Fruit fly (Drosophila melanogaster): ENCODE data around the gene CG5498.

CG5498 gene

dm6 chr3L:20361389-20361788 is 22.5 kb downstream of the CG5498 start, which contains the start of gene Prim2:
Gene Prim2 (minus strand): TSS chr3L:20361585.
- TF ChIP-seq CG16779 (tag; optimal IDR thresholded peaks at IDR 0.05) (no peak), Sox15 (GFP tag; optimal IDR thresholded peaks at IDR 0.05) (no peak), CG6163 (GFP tag; IDR thresholded peaks at IDR 0.05) (no peak), CG34406 (GFP tag; optimal IDR thresholded peaks at IDR 0.05) (no peak), Blimp-1 (GFP tag; optimal IDR thresholded peaks at IDR 0.05) (no peak), Gug (GFP tag; IDR thresholded peaks at IDR 0.05) (no peak), Hr38 (GFP tag; optimal IDR thresholded peaks at IDR 0.05) (no peak), Hr39 (GFP tag; optimal IDR thresholded peaks at IDR 0.05) (no peak), CG9139 (GFP tag; optimal IDR thresholded peaks at IDR 0.05) (no peak)

dm6 chr3L:20358212-20358611 is 25.7 kb downstream of the CG5498 start, which contains the start of gene CG5665:
Gene CG5665 (plus strand): TSS chr3L:20358512.
- TF ChIP-seq OdsH (GFP tag; optimal IDR thresholded peaks at IDR 0.05) (no peak), fd85E (GFP tag; optimal IDR thresholded peaks at IDR 0.05) (no peak), salr (GFP tag; optimal IDR thresholded peaks at IDR 0.05) (no peak), CG32006 (GFP tag; optimal IDR thresholded peaks at IDR 0.05) (no peak), CG31627 (GFP tag; optimal IDR thresholded peaks at IDR 0.05) (no peak), Eip93F (GFP tag; optimal IDR thresholded peaks at IDR 0.05) (no peak), Ets21C (GFP tag; optimal IDR thresholded peaks at IDR 0.05) (no peak), cyc (GFP tag; optimal IDR thresholded peaks at IDR 0.05) (no peak), Hr39 (GFP tag; optimal IDR thresholded peaks at IDR 0.05) (no peak), CG11762 (GFP tag; optimal IDR thresholded peaks at IDR 0.05; ENCODE audit: insufficient read depth) (no peak), CG6163 (GFP tag; IDR thresholded peaks at IDR 0.05) (no peak), Hr4 (GFP tag; optimal IDR thresholded peaks at IDR 0.05) (no peak), CG8632 (GFP tag; optimal IDR thresholded peaks at IDR 0.05) (no peak), fkh (GFP tag; optimal IDR thresholded peaks at IDR 0.05) (no peak), Met (GFP tag; optimal IDR thresholded peaks at IDR 0.05) (no peak), net (GFP tag; optimal IDR thresholded peaks at IDR 0.05) (no peak), dac (GFP tag; optimal IDR thresholded peaks at IDR 0.05) (no peak), lz (GFP tag; optimal IDR thresholded peaks at IDR 0.05) (no peak), fd59A (GFP tag; optimal IDR thresholded peaks at IDR 0.05) (no peak)

dm6 chr3L:20356613-20357012 is 27.3 kb downstream of the CG5498 start, which contains the start of gene kin17:
Gene kin17 (plus strand): TSS chr3L:20356807.
- no peak for TF ChIP-seq CG8119 (GFP tag; IDR thresholded peaks at IDR 0.05)
- no peak for TF ChIP-seq Blimp-1 (GFP tag; optimal IDR thresholded peaks at IDR 0.05)
- TF ChIP-seq Hr39 (GFP tag; optimal IDR thresholded peaks at IDR 0.05): no peak
- TF ChIP-seq CG34406 (GFP tag; optimal IDR thresholded peaks at IDR 0.05): no peak
- TF ChIP-seq CG11294 (GFP tag; IDR thresholded peaks at IDR 0.05): no peak
- no peak for TF ChIP-seq CG10669 (GFP tag; optimal IDR thresholded peaks at IDR 0.05)
- no peak for TF ChIP-seq CG6808 (GFP tag; optimal IDR thresholded peaks at IDR 0.05)
- no peak for TF ChIP-seq CG7368 (GFP tag; optimal IDR thresholded peaks at IDR 0.05)
- TF ChIP-seq achi (GFP tag; optimal IDR thresholded peaks at IDR 0.05): no peak
- no peak for TF ChIP-seq pdm3 (GFP tag; optimal IDR thresholded peaks at IDR 0.05)
- TF ChIP-seq CG4318 (GFP tag; optimal IDR thresholded peaks at IDR 0.05): no peak
- no peak for TF ChIP-seq Ets21C (GFP tag; optimal IDR thresholded peaks at IDR 0.05)
- TF ChIP-seq salr (GFP tag; optimal IDR thresholded peaks at IDR 0.05): no peak
- TF ChIP-seq CG31627 (GFP tag; optimal IDR thresholded peaks at IDR 0.05): no peak
- TF ChIP-seq Hr4 (GFP tag; optimal IDR thresholded peaks at IDR 0.05): no peak
- TF ChIP-seq acj6 (GFP tag; optimal IDR thresholded peaks at IDR 0.05): no peak
- no peak for TF ChIP-seq dsx (GFP tag; optimal IDR thresholded peaks at IDR 0.05; ENCODE audit: poor library complexity, severe bottlenecking)
- TF ChIP-seq Gug (GFP tag; IDR thresholded peaks at IDR 0.05): no peak

DNA sequence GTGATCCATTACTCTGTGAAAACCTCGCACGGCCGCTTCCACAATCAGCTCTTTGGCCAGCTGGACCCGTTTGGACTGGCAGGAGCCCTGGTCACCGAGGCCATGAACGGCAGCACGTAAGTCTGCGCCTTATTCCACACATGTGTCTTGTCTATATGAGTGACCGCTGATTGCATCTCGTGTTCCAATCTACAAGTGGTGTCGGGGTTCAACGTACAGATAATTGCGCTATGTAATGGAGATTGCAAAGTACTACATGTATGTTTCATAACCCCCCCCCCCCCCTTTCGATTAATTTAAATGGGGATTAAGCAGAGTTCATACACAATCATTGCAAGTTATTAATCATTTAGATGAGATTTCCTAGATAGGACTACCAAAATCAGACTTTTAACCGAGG is 29.0 kb downstream of the CG5498 start:
- TF ChIP-seq svp (GFP tag) (peak; percentile 98), achi (GFP tag; optimal IDR thresholded peaks at IDR 0.05) (no peak)
